Worm (Caenorhabditis elegans) whole organism, young adult: ENCODE results near the gene apn-1.

Experiments used
- B0019.2 ChIP-seq: fragments of 200-800 bp; sonication (Bioruptor generic); conservative IDR thresholded peaks from 2 replicates; pipeline ENCODE4 v1.3.6; 2022; ENCODE audit warnings: missing genetic modification reagents, missing genetic modification characterization, missing compliant biosample characterization
- B0336.3 ChIP-seq: fragments of 200-800 bp; sonication (Bioruptor generic); IDR thresholded peaks from 2 replicates; pipeline ENCODE4 v1.3.6; 2022; ENCODE audit warnings: missing genetic modification characterization, missing compliant biosample characterization
- C17E4.6 ChIP-seq: fragments of 200-800 bp; sonication (Bioruptor generic); IDR thresholded peaks from 2 replicates; pipeline ENCODE4 v1.3.6; 2022; ENCODE audit warnings: missing genetic modification reagents, missing genetic modification characterization, missing compliant biosample characterization
- F10E7.11 ChIP-seq: sonication (generic microtip); optimal IDR thresholded peaks from 2 replicates; lab custom pipeline; 2017; ENCODE audit warnings: mild to moderate bottlenecking, missing genetic modification characterization, moderate library complexity, missing compliant biosample characterization
- F33H1.4 ChIP-seq: fragments of 200-800 bp; sonication (Bioruptor generic); IDR thresholded peaks from 2 replicates; pipeline ENCODE4 v1.3.6; 2022; ENCODE audit warnings: missing genetic modification reagents, missing genetic modification characterization, missing compliant biosample characterization
- F52B5.7 ChIP-seq: sonication (generic microtip); optimal IDR thresholded peaks from 2 replicates; lab custom pipeline; 2016; ENCODE audit warnings: mild to moderate bottlenecking, missing genetic modification characterization, missing compliant biosample characterization
- F57A8.1 ChIP-seq: fragments of 200-800 bp; sonication (Bioruptor generic); optimal IDR thresholded peaks from 2 replicates; lab custom pipeline; 2018; ENCODE audit warnings: mild to moderate bottlenecking, missing genetic modification characterization, moderate library complexity, missing compliant biosample characterization
- K12H6.12 ChIP-seq: fragments of 200-800 bp; sonication (Bioruptor generic); optimal IDR thresholded peaks from 2 replicates; lab custom pipeline; 2018; ENCODE audit warnings: mild to moderate bottlenecking, missing genetic modification characterization, missing compliant biosample characterization
- T07F8.4 ChIP-seq: sonication (generic microtip); optimal IDR thresholded peaks from 2 replicates; lab custom pipeline; 2016; ENCODE audit warnings: mild to moderate bottlenecking, missing genetic modification characterization, moderate library complexity, missing compliant biosample characterization
- T26A5.8 ChIP-seq: sonication (generic microtip); optimal IDR thresholded peaks from 2 replicates; lab custom pipeline; 2016; ENCODE audit warnings: missing genetic modification characterization, missing compliant biosample characterization
- Y53F4B.3 ChIP-seq: fragments of 200-800 bp; sonication (Bioruptor generic); IDR thresholded peaks from 2 replicates; pipeline ENCODE4 v1.3.6; 2022; ENCODE audit warnings: missing genetic modification reagents, missing genetic modification characterization, missing compliant biosample characterization
- Y53G8AR.9 ChIP-seq: fragments of 200-800 bp; sonication (Bioruptor generic); conservative IDR thresholded peaks from 2 replicates; pipeline ENCODE4 v1.3.6; 2022; ENCODE audit warnings: missing genetic modification reagents, missing genetic modification characterization, missing compliant biosample characterization
- Y67H2A.10 ChIP-seq: fragments of 200-800 bp; sonication (Bioruptor generic); conservative IDR thresholded peaks from 2 replicates; pipeline ENCODE4 v1.3.6; 2022; ENCODE audit warnings: missing genetic modification reagents, missing genetic modification characterization, missing compliant biosample characterization
- Y79H2A.3 ChIP-seq: fragments of 200-800 bp; sonication (Bioruptor generic); conservative IDR thresholded peaks from 2 replicates; pipeline ENCODE4 v1.3.6; 2022; ENCODE audit warnings: missing genetic modification reagents, missing genetic modification characterization, missing compliant biosample characterization
- akir-1 ChIP-seq: fragments of 200-800 bp; sonication (Bioruptor generic); optimal IDR thresholded peaks from 2 replicates; lab custom pipeline; 2018; ENCODE audit warnings: mild to moderate bottlenecking, missing genetic modification characterization, moderate library complexity, missing compliant biosample characterization
- aptf-2 ChIP-seq: fragments of 200-800 bp; sonication (Bioruptor generic); conservative IDR thresholded peaks from 2 replicates; pipeline ENCODE4 v1.3.6; 2022; ENCODE audit warnings: missing genetic modification reagents, missing genetic modification characterization, missing compliant biosample characterization
- attf-5 ChIP-seq: fragments of 200-800 bp; sonication (Bioruptor generic); optimal IDR thresholded peaks from 2 replicates; lab custom pipeline; 2018; ENCODE audit warnings: mild to moderate bottlenecking, missing genetic modification characterization, missing compliant biosample characterization
- bed-2 ChIP-seq: fragments of 200-800 bp; sonication (Bioruptor generic); IDR thresholded peaks from 2 replicates; pipeline ENCODE4 v1.3.6; 2022; ENCODE audit warnings: missing genetic modification reagents, missing genetic modification characterization, missing compliant biosample characterization
- ceh-100 ChIP-seq: fragments of 200-800 bp; sonication (Bioruptor generic); IDR thresholded peaks from 2 replicates; pipeline ENCODE4 v1.3.6; 2022; ENCODE audit warnings: missing genetic modification reagents, missing genetic modification characterization, missing compliant biosample characterization
- ceh-27 ChIP-seq: fragments of 200-800 bp; sonication (Bioruptor generic); optimal IDR thresholded peaks from 2 replicates; lab custom pipeline; 2018; ENCODE audit warnings: mild to moderate bottlenecking, missing genetic modification characterization, moderate library complexity, missing compliant biosample characterization
- ceh-58 ChIP-seq: fragments of 200-800 bp; sonication (Bioruptor generic); IDR thresholded peaks from 2 replicates; pipeline ENCODE4 v1.3.6; 2022; ENCODE audit warnings: missing genetic modification characterization, missing compliant biosample characterization
- chd-7 ChIP-seq: sonication (generic microtip); optimal IDR thresholded peaks from 2 replicates; lab custom pipeline; 2016; ENCODE audit warnings: mild to moderate bottlenecking, missing genetic modification characterization, moderate library complexity, missing compliant biosample characterization
- ekl-4 ChIP-seq: fragments of 200-800 bp; sonication (Bioruptor generic); IDR thresholded peaks from 2 replicates; pipeline ENCODE4 v1.3.6; 2022; ENCODE audit warnings: missing genetic modification reagents, missing genetic modification characterization, missing compliant biosample characterization
- fkh-3 ChIP-seq: sonication (generic microtip); optimal IDR thresholded peaks from 2 replicates; lab custom pipeline; 2016; ENCODE audit warnings: mild to moderate bottlenecking, missing genetic modification characterization, missing compliant biosample characterization
- gei-17 ChIP-seq: fragments of 200-800 bp; sonication (Bioruptor generic); optimal IDR thresholded peaks from 2 replicates; lab custom pipeline; 2018; ENCODE audit warnings: mild to moderate bottlenecking, missing genetic modification characterization, missing compliant biosample characterization
- him-1 ChIP-seq: sonication (generic microtip); optimal IDR thresholded peaks from 2 replicates; lab custom pipeline; 2016; ENCODE audit warnings: missing genotype, missing genetic modification reagents, missing genetic modification characterization, missing compliant biosample characterization
- hlh-26 ChIP-seq: fragments of 200-800 bp; sonication (Bioruptor generic); conservative IDR thresholded peaks from 2 replicates; pipeline ENCODE4 v1.3.6; 2022; ENCODE audit warnings: missing genetic modification reagents, missing genetic modification characterization, missing compliant biosample characterization
- hmg-1.2 ChIP-seq: fragments of 200-800 bp; sonication (Bioruptor generic); IDR thresholded peaks from 2 replicates; pipeline ENCODE4 v1.3.6; 2022; ENCODE audit warnings: missing genetic modification reagents, missing genetic modification characterization, missing compliant biosample characterization
- let-607 ChIP-seq, 2 experiments: fragments of 200-800 bp in 1 of 2; sonication (Bioruptor generic) in 1 of 2; sonication (generic microtip) in 1 of 2; optimal IDR thresholded peaks; 2 replicates each; lab custom pipeline; 2016 to 2018; ENCODE audit warnings: mild to moderate bottlenecking in 2 of 2, missing compliant biosample characterization in 2 of 2, missing genetic modification characterization in 2 of 2, moderate library complexity in 2 of 2, missing genotype in 1 of 2
- lin-40 ChIP-seq: sonication (generic microtip); optimal IDR thresholded peaks from 2 replicates; lab custom pipeline; 2016; ENCODE audit warnings: missing genetic modification characterization, mild to moderate bottlenecking, missing compliant biosample characterization, missing genotype, missing genetic modification reagents
- lsl-1 ChIP-seq: fragments of 200-800 bp; sonication (Bioruptor generic); optimal IDR thresholded peaks from 2 replicates; lab custom pipeline; 2018; ENCODE audit warnings: mild to moderate bottlenecking, missing genetic modification characterization, moderate library complexity, missing compliant biosample characterization
- lsy-27 ChIP-seq: sonication (generic microtip); optimal IDR thresholded peaks from 2 replicates; lab custom pipeline; 2017; ENCODE audit warnings: missing genetic modification characterization, mild to moderate bottlenecking, missing compliant biosample characterization, antibody characterized with exemption, missing genotype, borderline replicate concordance; ENCODE audit not compliant: insufficient read depth
- madf-10 ChIP-seq: sonication (generic microtip); optimal IDR thresholded peaks from 2 replicates; lab custom pipeline; 2016; ENCODE audit warnings: mild to moderate bottlenecking, missing genetic modification characterization, missing compliant biosample characterization
- madf-3 ChIP-seq: fragments of 200-800 bp; sonication (Bioruptor generic); IDR thresholded peaks from 2 replicates; pipeline ENCODE4 v1.3.6; 2022; ENCODE audit warnings: missing genetic modification reagents, missing genetic modification characterization, missing compliant biosample characterization
- mel-28 ChIP-seq: sonication (generic microtip); optimal IDR thresholded peaks from 2 replicates; lab custom pipeline; 2016; ENCODE audit warnings: borderline replicate concordance, mild to moderate bottlenecking, missing genetic modification characterization, missing compliant biosample characterization
- mxl-1 ChIP-seq: sonication (generic microtip); optimal IDR thresholded peaks from 2 replicates; lab custom pipeline; 2016; ENCODE audit warnings: missing genetic modification characterization, missing compliant biosample characterization
- nfya-1 ChIP-seq: sonication (generic microtip); optimal IDR thresholded peaks from 2 replicates; lab custom pipeline; 2017; ENCODE audit warnings: antibody characterized with exemption, missing compliant biosample characterization, missing genetic modification characterization, borderline replicate concordance; ENCODE audit not compliant: insufficient read depth
- nfya-2 ChIP-seq: fragments of 200-800 bp; sonication (Bioruptor generic); IDR thresholded peaks from 2 replicates; pipeline ENCODE4 v1.3.6; 2022; ENCODE audit warnings: missing genetic modification reagents, missing genetic modification characterization, missing compliant biosample characterization
- nhr-80 ChIP-seq: sonication (generic microtip); optimal IDR thresholded peaks from 2 replicates; lab custom pipeline; 2016; ENCODE audit warnings: missing genetic modification characterization, missing compliant biosample characterization
- rpc-1 ChIP-seq, 2 experiments: fragments of 150-350 bp in 1 of 2; sonication (generic microtip) in 1 of 2; optimal IDR thresholded peaks; 2 replicates each; lab custom pipeline; 2014 to 2018; ENCODE audit warnings: missing biosample characterization in 1 of 2, missing genetic modification characterization in 1 of 2, missing genetic modification reagents in 1 of 2, missing genotype in 1 of 2
- sea-2 ChIP-seq: fragments of 200-800 bp; sonication (Bioruptor generic); IDR thresholded peaks from 2 replicates; pipeline ENCODE4 v1.3.6; 2022; ENCODE audit warnings: missing genetic modification characterization, missing compliant biosample characterization
- snpc-3.4 ChIP-seq: sonication (generic microtip); optimal IDR thresholded peaks from 2 replicates; lab custom pipeline; 2017; ENCODE audit warnings: missing genetic modification characterization, mild to moderate bottlenecking, missing compliant biosample characterization, antibody characterized with exemption, moderate library complexity, missing genotype, missing genetic modification reagents
- unc-130 ChIP-seq: sonication (generic microtip); optimal IDR thresholded peaks from 2 replicates; lab custom pipeline; 2016; ENCODE audit warnings: missing genetic modification reagents, missing genetic modification characterization, missing compliant biosample characterization
- unc-62 ChIP-seq: fragments of 150-350 bp; optimal IDR thresholded peaks from 2 replicates; lab custom pipeline; 2014; ENCODE audit warnings: missing biosample characterization, missing genetic modification reagents, missing genetic modification characterization
- zfh-2 ChIP-seq: fragments of 200-800 bp; sonication (Bioruptor generic); conservative IDR thresholded peaks from 2 replicates; pipeline ENCODE4 v1.3.6; 2022; ENCODE audit warnings: missing genetic modification reagents, missing genetic modification characterization, missing compliant biosample characterization
- ztf-26 ChIP-seq: sonication (generic microtip); optimal IDR thresholded peaks from 2 replicates; lab custom pipeline; 2017; ENCODE audit warnings: missing genetic modification characterization, missing compliant biosample characterization
- ztf-28 ChIP-seq: fragments of 200-800 bp; sonication (Bioruptor generic); IDR thresholded peaks from 2 replicates; pipeline ENCODE4 v1.3.6; 2022; ENCODE audit warnings: missing genetic modification reagents, missing genetic modification characterization, missing compliant biosample characterization

Gene apn-1

DNA sequence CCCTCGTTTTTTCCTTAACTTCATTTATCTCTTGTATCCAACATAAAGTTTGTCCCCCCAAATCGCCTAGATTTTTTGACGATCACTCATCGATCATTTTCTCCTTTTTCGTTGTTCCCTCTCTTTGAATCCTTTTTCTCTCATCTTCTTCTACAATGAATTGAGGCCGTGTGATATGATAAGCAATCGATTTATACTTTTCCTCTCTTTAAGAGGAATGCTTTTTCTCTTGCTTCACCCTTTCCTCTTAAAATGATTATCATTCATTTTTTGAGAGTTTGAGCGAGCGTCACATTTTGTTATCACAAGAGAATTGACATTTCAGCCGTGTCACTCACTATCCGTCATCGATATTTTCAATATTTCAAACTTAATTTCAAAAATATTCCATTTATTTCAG lies 30.7 kb downstream of the apn-1 start, which contains the start of gene K02C4.5 (continued):
- TF ChIP-seq akir-1 (no peak), zfh-2 (GFP tag; lab: Robert Waterston, UW) (no peak), ceh-27 (GFP tag; lab: Kevin White, UChicago) (no peak), bed-2 (GFP tag; lab: Robert Waterston, UW) (no peak), C17E4.6 (no peak), lsy-27 (no peak), Y67H2A.10 (GFP tag; lab: Robert Waterston, UW) (no peak), madf-10 (no peak)

DNA sequence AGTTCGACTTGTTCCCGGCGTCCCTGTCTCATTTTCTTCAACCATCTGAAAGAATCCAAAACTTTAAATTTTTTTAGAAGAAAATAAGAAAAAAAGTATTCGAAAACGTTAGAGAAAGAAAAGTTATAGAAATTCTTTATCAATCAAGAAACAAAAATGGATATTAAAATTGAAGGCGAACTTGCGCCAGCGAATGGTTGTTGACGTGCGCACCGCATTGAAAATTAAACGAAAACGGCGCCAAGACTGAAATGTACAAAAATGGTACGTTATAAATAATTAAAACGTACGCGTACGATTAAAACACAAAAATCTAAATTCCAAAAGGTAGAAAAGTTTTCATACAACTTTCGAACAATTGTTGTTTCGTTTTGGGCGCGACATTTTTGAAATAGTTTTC lies 39.4 kb downstream of the apn-1 start, which contains the start of gene K02C4.3:
K02C4.3 (minus strand) TSS at position 51 of the 400 bp plus-strand sequence.
- TF ChIP-seq nhr-80 (tag; lab: Kevin White, UChicago) (peak; percentile 9), snpc-3.4 (tag; lab: Kevin White, UChicago) (peak; percentile 60), nfya-1 (tag; lab: Kevin White, UChicago) (no peak), F52B5.7 (no peak), ekl-4 (GFP tag; lab: Robert Waterston, UW) (no peak), mel-28 (tag; lab: Kevin White, UChicago) (no peak), akir-1 (no peak), attf-5 (GFP tag; lab: Kevin White, UChicago) (peak; percentile 27), gei-17 (GFP tag; lab: Kevin White, UChicago) (no peak), chd-7 (no peak), B0336.3 (no peak), ceh-58 (GFP tag; lab: Robert Waterston, UW) (no peak), B0019.2 (GFP tag; lab: Robert Waterston, UW) (no peak), unc-130 (no peak), hmg-1.2 (GFP tag; lab: Robert Waterston, UW) (0 out of 2 replicates have a peak, but pooled peaks have one; percentile 13), hlh-26 (GFP tag; lab: Robert Waterston, UW) (no peak), ztf-26 (tag; lab: Kevin White, UChicago) (no peak), lsl-1 (peak; percentile 56), mxl-1 (no peak), him-1 (tag; lab: Kevin White, UChicago) (peak; percentile 44), F57A8.1 (GFP tag; lab: Kevin White, UChicago) (no peak), madf-3 (GFP tag; lab: Robert Waterston, UW) (no peak), T26A5.8 (tag; lab: Kevin White, UChicago) (no peak), unc-62 (no peak), sea-2 (no peak), F10E7.11 (tag; lab: Kevin White, UChicago) (no peak), madf-10 (no peak), ceh-100 (GFP tag; lab: Robert Waterston, UW) (no peak), let-607 (tag; optimal IDR thresholded peaks at IDR 0.05; lab: Kevin White, UChicago) (no peak), T07F8.4 (no peak), fkh-3 (tag; lab: Kevin White, UChicago) (no peak), K12H6.12 (no peak), Y53F4B.3 (GFP tag; lab: Robert Waterston, UW) (no peak), F33H1.4 (GFP tag; lab: Robert Waterston, UW) (peak; percentile 37; the same call in 1 of the 2 replicates), nfya-2 (GFP tag; lab: Robert Waterston, UW) (no peak), rpc-1 (optimal IDR thresholded peaks at IDR 0.05; lab: Kevin White, UChicago) (no peak), rpc-1 (tag; optimal IDR thresholded peaks at IDR 0.05; lab: Kevin White, UChicago) (no peak), aptf-2 (GFP tag; lab: Robert Waterston, UW) (no peak), ztf-28 (GFP tag; lab: Robert Waterston, UW) (no peak), lin-40 (tag; lab: Kevin White, UChicago) (peak; percentile 37), Y53G8AR.9 (GFP tag; lab: Robert Waterston, UW) (no peak), Y79H2A.3 (GFP tag; lab: Robert Waterston, UW) (no peak)
